Worm (Caenorhabditis elegans): ENCODE results near the gene asp-4.

Gene asp-4

DNA sequence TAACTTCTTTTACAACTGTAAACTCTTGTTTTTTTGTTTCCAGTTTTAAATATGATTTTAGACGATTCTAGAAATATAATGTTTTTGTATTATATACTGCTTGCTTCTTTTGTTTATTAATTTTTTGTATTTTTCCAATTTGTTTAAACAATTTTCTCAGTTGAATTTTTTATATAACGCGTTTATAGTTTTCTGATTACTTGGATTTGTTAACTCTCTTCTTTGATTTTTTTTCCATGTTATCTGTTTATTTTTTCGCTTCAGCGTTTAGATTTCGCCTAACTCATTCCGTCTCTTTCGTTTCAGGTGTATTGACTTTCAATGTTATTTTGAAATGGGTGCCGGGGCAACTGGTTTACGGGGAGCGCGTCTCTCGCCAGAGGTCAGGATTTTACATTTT lies 30.4 kb downstream of the asp-4 start, which contains the start of gene gpa-6:
TSS of gene gpa-6 (plus strand) at position 301 of the 400 bp plus-strand sequence.
- TF ChIP-seq nhr-12 (tag; optimal IDR thresholded peaks at IDR 0.05) (no peak), sem-2 (GFP tag; optimal IDR thresholded peaks at IDR 0.05) (no peak), hlh-1 (tag; optimal IDR thresholded peaks at IDR 0.05) (no peak), elt-3 (tag; optimal IDR thresholded peaks at IDR 0.05) (no peak), drap-1 (GFP tag; optimal IDR thresholded peaks at IDR 0.05) (no peak), unc-39 (tag; optimal IDR thresholded peaks at IDR 0.05) (no peak)

DNA sequence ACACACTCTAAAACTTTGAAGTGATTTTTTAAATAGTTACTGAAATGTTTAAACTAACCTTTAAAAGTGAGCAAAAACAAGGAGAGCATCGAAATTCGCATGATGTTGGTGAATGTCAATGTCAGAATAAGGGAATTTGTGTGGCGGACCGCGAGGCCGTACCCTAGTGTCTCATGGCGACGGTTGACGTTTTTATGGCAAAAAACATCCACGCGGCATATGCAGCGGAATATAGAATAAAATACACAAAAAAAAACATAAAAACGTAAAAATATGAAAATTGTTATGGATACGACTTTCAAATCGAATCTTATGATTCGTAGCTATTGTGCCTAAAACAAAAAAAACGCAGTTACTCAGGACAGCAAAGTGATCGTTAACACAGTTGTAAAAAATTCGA lies 31.4 kb downstream of the asp-4 start, which contains the start of gene cwp-5:
TSS of gene cwp-5 (minus strand) at position 101 of the 400 bp plus-strand sequence.
- TF ChIP-seq nhr-76 (tag; optimal IDR thresholded peaks at IDR 0.05) (no peak), nhr-2 (tag; optimal IDR thresholded peaks at IDR 0.05) (no peak), unc-62 (GFP tag; optimal IDR thresholded peaks at IDR 0.05) (no peak), flh-1 (GFP tag; optimal IDR thresholded peaks at IDR 0.05) (no peak), nhr-28 (tag; optimal IDR thresholded peaks at IDR 0.05) (no peak), nhr-12 (tag; optimal IDR thresholded peaks at IDR 0.05) (no peak), ceh-39 (tag; optimal IDR thresholded peaks at IDR 0.05) (no peak), ceh-83 (GFP tag; optimal IDR thresholded peaks at IDR 0.05) (no peak), lin-13 (tag; optimal IDR thresholded peaks at IDR 0.05) (no peak), elt-1 (tag; optimal IDR thresholded peaks at IDR 0.05; ENCODE audit: borderline replicate concordance, insufficient read depth) (no peak), pha-4 (tag; optimal IDR thresholded peaks at IDR 0.05) (no peak), mls-2 (tag; optimal IDR thresholded peaks at IDR 0.05) (no peak), mep-1 (tag; optimal IDR thresholded peaks at IDR 0.05) (no peak), mab-5 (tag; optimal IDR thresholded peaks at IDR 0.05) (no peak), unc-120 (tag; optimal IDR thresholded peaks at IDR 0.05; ENCODE audit: poor library complexity, severe bottlenecking) (no peak), elt-3 (tag; optimal IDR thresholded peaks at IDR 0.05) (no peak), zip-8 (tag; optimal IDR thresholded peaks at IDR 0.05) (no peak), unc-39 (tag; optimal IDR thresholded peaks at IDR 0.05) (no peak), sem-2 (GFP tag; optimal IDR thresholded peaks at IDR 0.05) (no peak), drap-1 (GFP tag; optimal IDR thresholded peaks at IDR 0.05) (no peak)

DNA sequence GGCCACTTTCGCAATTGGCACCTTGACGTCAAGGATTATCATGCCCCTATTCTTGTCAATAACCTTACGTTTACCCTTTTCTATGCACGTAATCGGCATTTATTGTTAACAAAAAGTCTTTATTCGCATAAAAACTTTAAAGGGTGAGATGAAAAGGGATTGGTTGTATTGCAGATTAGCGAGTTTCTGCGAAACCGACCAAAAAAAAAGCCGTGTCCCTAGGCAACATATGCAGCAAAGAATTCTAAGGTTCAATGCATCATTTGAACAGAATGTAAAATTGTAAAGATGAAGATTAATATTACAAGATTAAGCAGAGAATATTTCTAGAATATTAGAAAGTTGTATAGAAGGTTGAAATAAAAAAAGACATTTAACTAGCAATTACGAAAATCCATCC lies 39.2 kb downstream of the asp-4 start:
- no peak for TF ChIP-seq snpc-4 (tag; optimal IDR thresholded peaks at IDR 0.05)
- TF ChIP-seq flh-1 (GFP tag; optimal IDR thresholded peaks at IDR 0.05): no peak
- TF ChIP-seq nhr-237 (tag; optimal IDR thresholded peaks at IDR 0.05): no peak
- no peak for TF ChIP-seq ham-2 (GFP tag; optimal IDR thresholded peaks at IDR 0.05)
- TF ChIP-seq blmp-1 (tag; optimal IDR thresholded peaks at IDR 0.05): no peak
- no peak for TF ChIP-seq zip-8 (tag; optimal IDR thresholded peaks at IDR 0.05)
- no peak for TF ChIP-seq mab-5 (tag; optimal IDR thresholded peaks at IDR 0.05)
- no peak for TF ChIP-seq ztf-11 (tag; optimal IDR thresholded peaks at IDR 0.05)
- no peak for TF ChIP-seq ces-1 (GFP tag; optimal IDR thresholded peaks at IDR 0.05)
- no peak for TF ChIP-seq nhr-2 (tag; optimal IDR thresholded peaks at IDR 0.05)
- no peak for TF ChIP-seq lin-32 (GFP tag; optimal IDR thresholded peaks at IDR 0.05)
- no peak for TF ChIP-seq mls-2 (tag; optimal IDR thresholded peaks at IDR 0.05)

DNA sequence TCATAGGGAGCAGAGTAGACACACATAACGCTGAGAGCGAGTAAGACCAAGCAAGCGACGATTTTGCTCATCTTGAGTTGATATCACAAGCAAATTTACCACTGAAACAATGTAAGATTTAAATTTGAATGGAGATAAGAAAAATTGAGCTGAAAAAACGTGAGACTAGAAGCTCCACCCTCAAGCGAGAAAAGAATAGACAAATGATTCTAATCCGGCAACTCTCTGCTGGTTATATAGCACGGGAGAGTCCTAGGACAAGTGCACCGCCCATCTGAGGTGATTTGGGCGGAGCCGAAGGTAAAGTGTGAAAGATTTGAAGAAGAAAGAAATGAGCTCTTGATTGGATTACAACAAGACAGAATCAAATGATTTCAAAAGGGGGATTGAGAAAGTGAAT lies 42.9 kb downstream of the asp-4 start, which contains the start of gene nlp-3:
TSS of gene nlp-3 (minus strand) at position 101 of the 400 bp plus-strand sequence.
- no peak for TF ChIP-seq nhr-237 (tag; optimal IDR thresholded peaks at IDR 0.05)
- no peak for TF ChIP-seq elt-3 (tag; optimal IDR thresholded peaks at IDR 0.05)
- no peak for TF ChIP-seq mab-5 (tag; optimal IDR thresholded peaks at IDR 0.05)
- TF ChIP-seq nhr-28 (tag; optimal IDR thresholded peaks at IDR 0.05): no peak
- TF ChIP-seq zip-8 (tag; optimal IDR thresholded peaks at IDR 0.05): no peak

DNA sequence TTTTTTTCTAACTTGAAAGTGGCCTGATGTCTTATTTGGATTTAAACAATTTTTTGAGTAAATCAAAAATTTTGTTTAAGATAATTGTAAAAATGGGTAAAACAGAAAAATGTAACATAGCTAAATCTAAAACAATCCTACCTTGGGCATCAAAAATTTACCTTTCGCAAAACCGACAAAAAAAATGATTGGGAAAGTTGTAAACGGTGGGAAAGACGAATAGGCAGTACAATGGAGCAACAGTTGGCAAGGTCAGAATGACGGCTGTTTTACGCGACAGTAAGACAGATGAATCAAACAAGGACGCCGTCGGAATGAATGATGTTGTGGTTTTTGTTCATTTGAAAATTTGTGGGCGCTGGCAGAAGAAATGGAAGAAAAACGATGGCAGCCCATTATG lies 46.8 kb downstream of the asp-4 start:
- TF ChIP-seq hlh-1 (tag; optimal IDR thresholded peaks at IDR 0.05) (peak; percentile 58), M03D4.4 (tag; optimal IDR thresholded peaks at IDR 0.05) (no peak), ceh-43 (GFP tag; optimal IDR thresholded peaks at IDR 0.05) (no peak), ceh-83 (GFP tag; optimal IDR thresholded peaks at IDR 0.05) (no peak), unc-120 (tag; optimal IDR thresholded peaks at IDR 0.05; ENCODE audit: poor library complexity, severe bottlenecking) (no peak)

DNA sequence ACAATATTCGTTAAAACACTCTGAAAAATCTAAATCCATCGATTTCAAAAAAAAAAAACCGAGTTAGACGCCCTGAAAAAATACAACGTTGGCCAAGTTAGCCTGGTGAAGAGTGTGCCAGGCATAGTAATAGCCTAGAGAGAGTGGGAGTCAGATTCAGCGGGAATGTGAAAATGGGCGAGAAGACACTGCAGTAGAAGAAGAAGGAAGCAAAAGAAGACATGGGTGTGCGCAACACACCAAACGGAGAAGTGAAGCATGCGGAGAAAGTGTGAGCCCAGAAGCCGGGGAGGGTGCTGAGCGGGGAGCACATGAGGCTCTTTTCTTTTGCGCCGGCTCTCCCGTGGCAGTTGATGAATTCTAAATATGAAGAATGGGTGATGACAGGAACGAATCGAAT lies 50.1 kb downstream of the asp-4 start:
- TF ChIP-seq ham-2 (GFP tag; optimal IDR thresholded peaks at IDR 0.05) (no peak), unc-62 (GFP tag; optimal IDR thresholded peaks at IDR 0.05) (no peak), ztf-11 (tag; optimal IDR thresholded peaks at IDR 0.05) (no peak), nhr-237 (tag; optimal IDR thresholded peaks at IDR 0.05) (no peak), nhr-76 (tag; optimal IDR thresholded peaks at IDR 0.05) (no peak), pha-4 (tag; optimal IDR thresholded peaks at IDR 0.05) (no peak), M03D4.4 (tag; optimal IDR thresholded peaks at IDR 0.05) (no peak), ceh-39 (tag; optimal IDR thresholded peaks at IDR 0.05) (no peak), nhr-28 (tag; optimal IDR thresholded peaks at IDR 0.05) (no peak), snpc-4 (tag; optimal IDR thresholded peaks at IDR 0.05) (no peak), lsy-2 (tag; optimal IDR thresholded peaks at IDR 0.05) (no peak), hlh-1 (tag; optimal IDR thresholded peaks at IDR 0.05) (no peak), elt-3 (tag; optimal IDR thresholded peaks at IDR 0.05) (no peak), nhr-2 (tag; optimal IDR thresholded peaks at IDR 0.05) (no peak), sem-2 (GFP tag; optimal IDR thresholded peaks at IDR 0.05) (no peak), cnd-1 (tag; optimal IDR thresholded peaks at IDR 0.05) (no peak), unc-39 (tag; optimal IDR thresholded peaks at IDR 0.05) (no peak), ces-1 (GFP tag; optimal IDR thresholded peaks at IDR 0.05) (no peak), mab-5 (tag; optimal IDR thresholded peaks at IDR 0.05) (no peak)
